Worm (Caenorhabditis elegans) whole organism, late embryonic: ENCODE results near the gene vit-2.

Experiments
- C08G9.2 ChIP-seq: sonication (generic microtip); optimal IDR thresholded peaks from 2 replicates; lab custom pipeline; 2016; ENCODE audit warnings: mild to moderate bottlenecking, missing genetic modification characterization, moderate library complexity, missing compliant biosample characterization
- C38D4.7 ChIP-seq: fragments of 200-800 bp; sonication (Bioruptor generic); optimal IDR thresholded peaks from 2 replicates; lab custom pipeline; 2018; ENCODE audit warnings: mild to moderate bottlenecking, missing genetic modification characterization, moderate library complexity, missing compliant biosample characterization
- F13H6.1 ChIP-seq: sonication (generic microtip); optimal IDR thresholded peaks from 2 replicates; lab custom pipeline; 2016; ENCODE audit warnings: missing genetic modification characterization, missing compliant biosample characterization
- K09A11.1 ChIP-seq: sonication (generic microtip); optimal IDR thresholded peaks from 2 replicates; lab custom pipeline; 2017; ENCODE audit warnings: antibody characterized with exemption, mild to moderate bottlenecking, missing genetic modification characterization, missing compliant biosample characterization; ENCODE audit not compliant: insufficient read depth
- T23F11.4 ChIP-seq: fragments of 200-800 bp; sonication (Bioruptor generic); optimal IDR thresholded peaks from 2 replicates; lab custom pipeline; 2018; ENCODE audit warnings: mild to moderate bottlenecking, missing genetic modification characterization, missing compliant biosample characterization
- ahr-1 ChIP-seq: sonication (generic microtip); optimal IDR thresholded peaks from 2 replicates; lab custom pipeline; 2016; ENCODE audit warnings: missing genetic modification characterization, missing compliant biosample characterization
- ceh-14 ChIP-seq: sonication (generic microtip); optimal IDR thresholded peaks from 2 replicates; lab custom pipeline; 2016; ENCODE audit warnings: missing genotype, missing genetic modification characterization, missing compliant biosample characterization
- ceh-19 ChIP-seq: fragments of 200-800 bp; sonication (Bioruptor generic); optimal IDR thresholded peaks from 2 replicates; lab custom pipeline; 2018; ENCODE audit warnings: mild to moderate bottlenecking, missing genetic modification characterization, missing compliant biosample characterization
- ceh-2 ChIP-seq: sonication (generic microtip); optimal IDR thresholded peaks from 2 replicates; lab custom pipeline; 2016; ENCODE audit warnings: missing genotype, missing genetic modification characterization, missing compliant biosample characterization
- ceh-22 ChIP-seq: sonication (generic microtip); optimal IDR thresholded peaks from 2 replicates; lab custom pipeline; 2017; ENCODE audit warnings: missing biosample characterization, missing genetic modification characterization
- ceh-34 ChIP-seq: sonication (generic microtip); optimal IDR thresholded peaks from 2 replicates; lab custom pipeline; 2016; ENCODE audit warnings: mild to moderate bottlenecking, missing genetic modification characterization, missing compliant biosample characterization
- ceh-48 ChIP-seq: sonication (generic microtip); optimal IDR thresholded peaks from 2 replicates; lab custom pipeline; 2016; ENCODE audit warnings: missing genetic modification characterization, inconsistent platforms, missing compliant biosample characterization
- ceh-9 ChIP-seq: sonication (generic microtip); optimal IDR thresholded peaks from 2 replicates; lab custom pipeline; 2016; ENCODE audit warnings: mild to moderate bottlenecking, missing genetic modification characterization, inconsistent platforms, missing compliant biosample characterization
- che-1 ChIP-seq: sonication (generic microtip); optimal IDR thresholded peaks from 2 replicates; lab custom pipeline; 2016; ENCODE audit warnings: mild to moderate bottlenecking, missing genetic modification characterization, missing compliant biosample characterization
- eyg-1 ChIP-seq: sonication (generic microtip); optimal IDR thresholded peaks from 2 replicates; lab custom pipeline; 2016; ENCODE audit warnings: missing genotype, missing genetic modification characterization, missing compliant biosample characterization
- fax-1 ChIP-seq: sonication (generic microtip); optimal IDR thresholded peaks from 2 replicates; lab custom pipeline; 2016; ENCODE audit warnings: missing genotype, missing genetic modification characterization, missing compliant biosample characterization
- fkh-10 ChIP-seq: fragments of 150-350 bp; optimal IDR thresholded peaks from 2 replicates; lab custom pipeline; 2014; ENCODE audit warnings: missing biosample characterization, missing genetic modification reagents, missing genetic modification characterization
- fkh-6 ChIP-seq: sonication (generic microtip); optimal IDR thresholded peaks from 2 replicates; lab custom pipeline; 2016; ENCODE audit warnings: missing genetic modification characterization, missing compliant biosample characterization
- hlh-13 ChIP-seq: fragments of 200-800 bp; sonication (Bioruptor generic); optimal IDR thresholded peaks from 2 replicates; lab custom pipeline; 2018; ENCODE audit warnings: mild to moderate bottlenecking, missing genetic modification characterization, missing compliant biosample characterization
- hlh-15 ChIP-seq: sonication (generic microtip); optimal IDR thresholded peaks from 2 replicates; lab custom pipeline; 2016; ENCODE audit warnings: missing genetic modification characterization, missing compliant biosample characterization
- hlh-6 ChIP-seq: sonication (generic microtip); optimal IDR thresholded peaks from 2 replicates; lab custom pipeline; 2016; ENCODE audit warnings: missing genotype, missing genetic modification characterization, missing compliant biosample characterization
- lim-6 ChIP-seq: sonication (generic microtip); optimal IDR thresholded peaks from 2 replicates; lab custom pipeline; 2016; ENCODE audit warnings: missing genetic modification characterization, missing compliant biosample characterization
- lin-11 ChIP-seq: fragments of 200-800 bp; sonication (Bioruptor generic); optimal IDR thresholded peaks from 2 replicates; lab custom pipeline; 2018; ENCODE audit warnings: mild to moderate bottlenecking, missing genetic modification characterization, missing compliant biosample characterization
- mec-3 ChIP-seq: sonication (generic microtip); optimal IDR thresholded peaks from 2 replicates; lab custom pipeline; 2016; ENCODE audit warnings: borderline replicate concordance, missing genetic modification characterization, missing compliant biosample characterization
- nfya-1 ChIP-seq: sonication (generic microtip); optimal IDR thresholded peaks from 2 replicates; lab custom pipeline; 2017; ENCODE audit warnings: missing genetic modification characterization, mild to moderate bottlenecking, missing compliant biosample characterization, antibody characterized with exemption, moderate library complexity
- nhr-11 ChIP-seq: fragments of 150-350 bp; optimal IDR thresholded peaks from 2 replicates; lab custom pipeline; 2014; ENCODE audit warnings: missing biosample characterization, missing genetic modification characterization
- nhr-232 ChIP-seq: sonication (generic microtip); optimal IDR thresholded peaks from 2 replicates; lab custom pipeline; 2016; ENCODE audit warnings: missing genetic modification characterization, missing compliant biosample characterization
- odd-2 ChIP-seq: sonication (generic microtip); optimal IDR thresholded peaks from 2 replicates; lab custom pipeline; 2017; ENCODE audit warnings: antibody characterized with exemption, mild to moderate bottlenecking, missing genetic modification characterization, missing compliant biosample characterization
- pag-3 ChIP-seq: sonication (generic microtip); optimal IDR thresholded peaks from 2 replicates; lab custom pipeline; 2016; ENCODE audit warnings: missing compliant biosample characterization, missing genetic modification characterization, borderline replicate concordance
- pat-9 ChIP-seq: fragments of 200-800 bp; sonication (Bioruptor generic); optimal IDR thresholded peaks from 2 replicates; lab custom pipeline; 2018; ENCODE audit warnings: mild to moderate bottlenecking, missing genetic modification characterization, moderate library complexity, missing compliant biosample characterization
- pha-2 ChIP-seq: sonication (generic microtip); optimal IDR thresholded peaks from 2 replicates; lab custom pipeline; 2017; ENCODE audit warnings: mild to moderate bottlenecking, missing genetic modification characterization, missing compliant biosample characterization
- pqm-1 ChIP-seq: sonication (generic microtip); optimal IDR thresholded peaks from 2 replicates; lab custom pipeline; 2016; ENCODE audit warnings: missing genetic modification characterization, missing compliant biosample characterization
- pros-1 ChIP-seq: fragments of 150-350 bp; optimal IDR thresholded peaks from 2 replicates; lab custom pipeline; 2014; ENCODE audit warnings: missing biosample characterization, missing genetic modification reagents, missing genetic modification characterization
- ref-2 ChIP-seq: sonication (generic microtip); optimal IDR thresholded peaks from 2 replicates; lab custom pipeline; 2016; ENCODE audit warnings: missing genetic modification characterization, missing compliant biosample characterization
- sdc-2 ChIP-seq: sonication (generic microtip); optimal IDR thresholded peaks from 2 replicates; lab custom pipeline; 2016; ENCODE audit warnings: missing genotype, missing genetic modification characterization, missing compliant biosample characterization
- syd-9 ChIP-seq: sonication (generic microtip); optimal IDR thresholded peaks from 2 replicates; lab custom pipeline; 2016; ENCODE audit warnings: mild to moderate bottlenecking, missing genetic modification characterization, moderate library complexity, missing compliant biosample characterization
- tbx-7 ChIP-seq: sonication (generic microtip); optimal IDR thresholded peaks from 2 replicates; lab custom pipeline; 2016; ENCODE audit warnings: missing genotype, missing genetic modification characterization, missing compliant biosample characterization
- unc-42 ChIP-seq: sonication (generic microtip); optimal IDR thresholded peaks from 2 replicates; lab custom pipeline; 2016; ENCODE audit warnings: missing genotype, missing genetic modification characterization, missing compliant biosample characterization
- zip-5 ChIP-seq: sonication (generic microtip); optimal IDR thresholded peaks from 2 replicates; lab custom pipeline; 2016; ENCODE audit warnings: missing genetic modification characterization, missing compliant biosample characterization

The vit-2 gene

ce11 chrX:5066570-5066969, 34.3 kb upstream of the vit-2 start:
- TF ChIP-seq zip-5 (tag; lab: Kevin White, UChicago) (no peak), K09A11.1 (no peak), pros-1 (no peak), ahr-1 (tag; lab: Kevin White, UChicago) (no peak), ceh-14 (tag; lab: Kevin White, UChicago) (no peak), hlh-13 (GFP tag; lab: Kevin White, UChicago) (no peak), tbx-7 (tag; lab: Kevin White, UChicago) (no peak)
- TF ChIP-seq, all 69 proteins: peak for 0

ce11 chrX:5067796-5068195, 33.0 kb upstream of the vit-2 start, which contains the start of gene clc-7:
clc-7 (plus strand) TSS chrX:5068096.
- TF ChIP-seq pha-2 (tag; lab: Kevin White, UChicago) (no peak), ceh-9 (tag; lab: Kevin White, UChicago) (no peak), ceh-34 (tag; lab: Kevin White, UChicago) (no peak), pag-3 (tag; lab: Kevin White, UChicago) (no peak), zip-5 (tag; lab: Kevin White, UChicago) (no peak), C38D4.7 (GFP tag; lab: Kevin White, UChicago) (no peak), ceh-19 (GFP tag; lab: Kevin White, UChicago) (no peak), pqm-1 (no peak), ref-2 (tag; lab: Kevin White, UChicago) (no peak), unc-42 (tag; lab: Kevin White, UChicago) (no peak), lin-11 (tag; lab: Kevin White, UChicago) (no peak), F13H6.1 (no peak), ceh-48 (tag; lab: Kevin White, UChicago) (no peak), pat-9 (tag; lab: Kevin White, UChicago) (no peak), hlh-15 (no peak), nfya-1 (tag; lab: Kevin White, UChicago) (no peak)
- TF ChIP-seq, all 69 proteins: peak for 0

- TF ChIP-seq F13H6.1: no peak
- TF ChIP-seq eyg-1 (tag; lab: Kevin White, UChicago): no peak
- TF ChIP-seq hlh-6 (tag; lab: Kevin White, UChicago): no peak
- TF ChIP-seq pqm-1: no peak
- TF ChIP-seq C08G9.2: no peak
- TF ChIP-seq che-1 (tag; lab: Kevin White, UChicago): no peak
- TF ChIP-seq fkh-10 (GFP tag; lab: Kevin White, UChicago): no peak
- TF ChIP-seq sdc-2 (tag; lab: Kevin White, UChicago): no peak
- no peak for TF ChIP-seq mec-3 (tag; lab: Kevin White, UChicago)
These were observed 29.8 kb upstream of the vit-2 start for ce11 chrX:5071025-5071424.

ce11 chrX:5073895-5074294, 26.9 kb upstream of the vit-2 start:
- TF ChIP-seq pros-1: no peak
- TF ChIP-seq fkh-6 (tag; lab: Kevin White, UChicago): no peak
- TF ChIP-seq K09A11.1: no peak
- no peak for TF ChIP-seq odd-2 (tag; lab: Kevin White, UChicago)
- TF ChIP-seq ceh-34 (tag; lab: Kevin White, UChicago): no peak
- no peak for TF ChIP-seq pha-2 (tag; lab: Kevin White, UChicago)
- no peak for TF ChIP-seq lin-11 (tag; lab: Kevin White, UChicago)
- no peak for TF ChIP-seq fkh-10 (GFP tag; lab: Kevin White, UChicago)
- TF ChIP-seq syd-9 (tag; lab: Kevin White, UChicago): no peak
- no peak for TF ChIP-seq zip-5 (tag; lab: Kevin White, UChicago)
- TF ChIP-seq, all 69 proteins: peak for 0

- TF ChIP-seq C08G9.2 (no peak), sdc-2 (tag; lab: Kevin White, UChicago) (no peak), syd-9 (tag; lab: Kevin White, UChicago) (no peak), ceh-2 (tag; lab: Kevin White, UChicago) (no peak), odd-2 (tag; lab: Kevin White, UChicago) (no peak), lim-6 (tag; lab: Kevin White, UChicago) (no peak), nhr-232 (no peak), T23F11.4 (GFP tag; lab: Kevin White, UChicago) (no peak), ahr-1 (tag; lab: Kevin White, UChicago) (no peak), nhr-11 (tag; lab: Kevin White, UChicago) (no peak), fkh-6 (tag; lab: Kevin White, UChicago) (no peak), ceh-22 (tag; lab: Kevin White, UChicago) (no peak), fax-1 (tag; lab: Kevin White, UChicago) (no peak), pag-3 (tag; lab: Kevin White, UChicago) (no peak)
These were observed 25.3 kb upstream of the vit-2 start for ce11 chrX:5075538-5075937.
